Fruit fly (Drosophila melanogaster) whole organism, embryonic: ENCODE measurements around the gene halo.

ENCODE experiments used
- Aef1 ChIP-seq: fragments of 200-800 bp; sonication (Bioruptor generic); IDR thresholded peaks from 3 replicates; pipeline ENCODE4 v1.3.6; 2022; ENCODE audit warnings: missing biosample characterization, missing genetic modification characterization
- CG12155 ChIP-seq: fragments of 200-800 bp; sonication (Bioruptor generic); optimal IDR thresholded peaks from 3 replicates; lab custom pipeline; 2016; ENCODE audit warnings: missing biosample characterization, missing genetic modification characterization
- CG12219 ChIP-seq: fragments of 200-800 bp; sonication (Bioruptor generic); optimal IDR thresholded peaks from 3 replicates; lab custom pipeline; 2018; ENCODE audit warnings: missing biosample characterization, mild to moderate bottlenecking, missing genetic modification characterization
- CG1603 ChIP-seq: fragments of 200-800 bp; sonication (Bioruptor generic); optimal IDR thresholded peaks from 2 replicates; lab custom pipeline; 2019; ENCODE audit warnings: missing biosample characterization, mild to moderate bottlenecking, missing genetic modification characterization, moderate library complexity
- CG16815 ChIP-seq: fragments of 200-800 bp; sonication (Bioruptor generic); optimal IDR thresholded peaks from 3 replicates; lab custom pipeline; 2017; ENCODE audit warnings: missing biosample characterization, mild to moderate bottlenecking, missing genetic modification characterization
- CG17612 ChIP-seq: fragments of 200-800 bp; sonication (Bioruptor generic); IDR thresholded peaks from 2 replicates; pipeline ENCODE4 v1.3.6; 2022; ENCODE audit warnings: missing biosample characterization, missing genetic modification characterization
- CG1792 ChIP-seq: fragments of 200-800 bp; sonication (Bioruptor generic); optimal IDR thresholded peaks from 2 replicates; lab custom pipeline; 2016; ENCODE audit warnings: missing biosample characterization, missing genetic modification characterization
- CG43689 ChIP-seq: fragments of 200-800 bp; sonication (Bioruptor generic); IDR thresholded peaks from 2 replicates; pipeline ENCODE4 v1.3.6; 2022; ENCODE audit warnings: missing biosample characterization, missing genetic modification characterization
- CG4404 ChIP-seq: fragments of 200-800 bp; sonication (Bioruptor generic); IDR thresholded peaks from 2 replicates; pipeline ENCODE4 v1.3.6; 2022; ENCODE audit warnings: missing biosample characterization, missing genetic modification characterization
- CG5245 ChIP-seq: fragments of 200-800 bp; sonication (Bioruptor generic); optimal IDR thresholded peaks from 3 replicates; lab custom pipeline; 2016; ENCODE audit warnings: missing biosample characterization, missing genetic modification characterization
- CG6175 ChIP-seq: fragments of 200-800 bp; sonication (Bioruptor generic); IDR thresholded peaks from 3 replicates; pipeline ENCODE4 v1.3.6; 2022; ENCODE audit warnings: missing biosample characterization, missing genetic modification characterization
- CG6272 ChIP-seq: fragments of 200-800 bp; sonication (Bioruptor generic); IDR thresholded peaks from 2 replicates; pipeline ENCODE4 v1.3.6; 2022; ENCODE audit warnings: missing biosample characterization, missing genetic modification characterization
- CG6813 ChIP-seq: fragments of 200-800 bp; sonication (Bioruptor generic); optimal IDR thresholded peaks from 2 replicates; lab custom pipeline; 2017; ENCODE audit warnings: missing biosample characterization, missing genetic modification characterization, mild to moderate bottlenecking, moderate library complexity, missing genetic modification reagents
- CG7357 ChIP-seq: fragments of 200-800 bp; sonication (Bioruptor generic); IDR thresholded peaks from 3 replicates; pipeline ENCODE4 v1.3.6; 2022; ENCODE audit warnings: missing biosample characterization, missing genetic modification characterization
- CG7839 ChIP-seq: fragments of 200-800 bp; sonication (Bioruptor generic); optimal IDR thresholded peaks from 3 replicates; lab custom pipeline; 2018; ENCODE audit warnings: missing biosample characterization, mild to moderate bottlenecking, missing genetic modification characterization, moderate library complexity
- CG8924 ChIP-seq: fragments of 200-800 bp; optimal IDR thresholded peaks from 3 replicates; lab custom pipeline; 2019; ENCODE audit warnings: missing biosample characterization, mild to moderate bottlenecking, missing genetic modification characterization, moderate library complexity
- CG9727 ChIP-seq: fragments of 200-800 bp; sonication (Bioruptor generic); optimal IDR thresholded peaks from 3 replicates; lab custom pipeline; 2017; ENCODE audit warnings: missing biosample characterization, mild to moderate bottlenecking, missing genetic modification characterization
- CoRest ChIP-seq: fragments of 200-800 bp; sonication (Bioruptor generic); optimal IDR thresholded peaks from 3 replicates; lab custom pipeline; 2018; ENCODE audit warnings: missing biosample characterization, mild to moderate bottlenecking, missing genetic modification characterization, moderate library complexity
- CrebB ChIP-seq: fragments of 200-800 bp; sonication (Bioruptor generic); optimal IDR thresholded peaks from 3 replicates; lab custom pipeline; 2018; ENCODE audit warnings: missing biosample characterization, mild to moderate bottlenecking, missing genetic modification characterization
- D19B ChIP-seq: fragments of 200-800 bp; sonication (Bioruptor generic); optimal IDR thresholded peaks from 2 replicates; lab custom pipeline; 2017; ENCODE audit warnings: missing biosample characterization, mild to moderate bottlenecking, missing genetic modification characterization
- Dp ChIP-seq: fragments of 200-800 bp; sonication (Bioruptor generic); optimal IDR thresholded peaks from 2 replicates; lab custom pipeline; 2018; ENCODE audit warnings: missing biosample characterization, mild to moderate bottlenecking, missing genetic modification characterization, moderate library complexity
- E2f2 ChIP-seq: fragments of 200-800 bp; sonication (Bioruptor generic); IDR thresholded peaks from 2 replicates; pipeline ENCODE4 v1.3.6; 2022; ENCODE audit warnings: missing biosample characterization, missing genetic modification characterization
- Ets65A ChIP-seq: fragments of 200-800 bp; sonication (Bioruptor generic); peaks from one replicate; lab custom pipeline; 2016; ENCODE audit warnings: missing biosample characterization, missing genetic modification characterization
- Med ChIP-seq: fragments of 200-800 bp; sonication (Bioruptor generic); peaks from one replicate; lab custom pipeline; 2016; ENCODE audit warnings: missing biosample characterization, missing genetic modification characterization, mild to moderate bottlenecking, inconsistent platforms, moderate library complexity
- Optix ChIP-seq: fragments of 200-800 bp; sonication (Bioruptor generic); IDR thresholded peaks from 3 replicates; pipeline ENCODE4 v1.3.6; 2022; ENCODE audit warnings: missing biosample characterization, missing genetic modification characterization
- Ptx1 ChIP-seq: fragments of 200-800 bp; sonication (Bioruptor generic); IDR thresholded peaks from 2 replicates; pipeline ENCODE4 v1.3.6; 2022; ENCODE audit warnings: missing biosample characterization, missing genetic modification characterization
- Vsx1 ChIP-seq: fragments of 200-800 bp; sonication (Bioruptor generic); optimal IDR thresholded peaks from 2 replicates; lab custom pipeline; 2017; ENCODE audit warnings: missing biosample characterization, mild to moderate bottlenecking, missing genetic modification characterization, missing genetic modification reagents
- Xrp1 ChIP-seq: fragments of 200-800 bp; sonication (Bioruptor generic); IDR thresholded peaks from 2 replicates; pipeline ENCODE4 v1.3.6; 2022; ENCODE audit warnings: missing biosample characterization, missing genetic modification characterization
- cato ChIP-seq: fragments of 200-800 bp; sonication (Bioruptor generic); optimal IDR thresholded peaks from 2 replicates; lab custom pipeline; 2016; ENCODE audit warnings: missing biosample characterization, missing genetic modification characterization, borderline replicate concordance
- chinmo ChIP-seq: fragments of 200-800 bp; sonication (Bioruptor generic); IDR thresholded peaks from 4 replicates; pipeline ENCODE4 v1.3.6; 2022; ENCODE audit warnings: missing biosample characterization, missing genetic modification characterization; ENCODE audit not compliant: partially characterized antibody
- chn ChIP-seq: fragments of 200-800 bp; sonication (Bioruptor generic); optimal IDR thresholded peaks from 2 replicates; lab custom pipeline; 2016; ENCODE audit warnings: missing biosample characterization, missing genetic modification characterization
- crp ChIP-seq, 2 experiments: fragments of 200-800 bp; sonication (Bioruptor generic); optimal IDR thresholded peaks; 2 replicates in 1 of 2; 3 replicates in 1 of 2; lab custom pipeline; 2017; ENCODE audit warnings: missing biosample characterization in 2 of 2, missing genetic modification characterization in 2 of 2, mild to moderate bottlenecking in 1 of 2, moderate library complexity in 1 of 2
- emc ChIP-seq: fragments of 200-800 bp; sonication (Bioruptor generic); optimal IDR thresholded peaks from 2 replicates; lab custom pipeline; 2016; ENCODE audit warnings: missing biosample characterization, missing genetic modification characterization
- fd3F ChIP-seq: fragments of 200-800 bp; sonication (Bioruptor generic); optimal IDR thresholded peaks from 2 replicates; lab custom pipeline; 2018; ENCODE audit warnings: missing biosample characterization, mild to moderate bottlenecking, missing genetic modification characterization, moderate library complexity
- ind ChIP-seq: fragments of 200-800 bp; sonication (Bioruptor generic); optimal IDR thresholded peaks from 3 replicates; lab custom pipeline; 2016; ENCODE audit warnings: missing biosample characterization, missing genetic modification characterization
- insv ChIP-seq, 2 experiments: fragments of 200-800 bp; sonication (Bioruptor generic); optimal IDR thresholded peaks; 3 replicates each; lab custom pipeline; 2016 to 2018; ENCODE audit warnings: missing biosample characterization in 2 of 2, missing genetic modification characterization in 2 of 2
- luna ChIP-seq: fragments of 200-800 bp; sonication (Bioruptor generic); optimal IDR thresholded peaks from 2 replicates; lab custom pipeline; 2016; ENCODE audit warnings: missing biosample characterization, missing genetic modification characterization
- maf-S ChIP-seq: fragments of 200-800 bp; sonication (Bioruptor generic); optimal IDR thresholded peaks from 2 replicates; lab custom pipeline; 2016; ENCODE audit warnings: missing biosample characterization, missing genetic modification characterization
- nmo ChIP-seq: fragments of 200-800 bp; sonication (Bioruptor generic); optimal IDR thresholded peaks from 2 replicates; lab custom pipeline; 2018; ENCODE audit warnings: missing biosample characterization, mild to moderate bottlenecking, missing genetic modification characterization, moderate library complexity
- pan ChIP-seq, 4 experiments: fragments of >200 bp in 3 of 4; fragments of 200-800 bp in 1 of 4; sonication (Bioruptor generic) in 1 of 4; optimal IDR thresholded peaks in 3 of 4; IDR thresholded peaks in 1 of 4; 2 replicates each; pipeline versions ENCODE4 v1.3.6 to Lab custom; 2017 to 2022; ENCODE audit warnings: missing biosample characterization in 2 of 4, missing genetic modification characterization in 2 of 4, mixed read lengths in 1 of 4
- pzg ChIP-seq: fragments of 200-800 bp; sonication (Bioruptor generic); optimal IDR thresholded peaks from 3 replicates; lab custom pipeline; 2018; ENCODE audit warnings: missing biosample characterization, mild to moderate bottlenecking, missing genetic modification characterization, moderate library complexity
- row ChIP-seq: fragments of 200-800 bp; sonication (Bioruptor generic); IDR thresholded peaks from 3 replicates; pipeline ENCODE4 v1.3.6; 2022; ENCODE audit warnings: missing biosample characterization, missing genetic modification characterization
- salm ChIP-seq: fragments of 200-800 bp; sonication (Bioruptor generic); optimal IDR thresholded peaks from 2 replicates; lab custom pipeline; 2018; ENCODE audit warnings: missing biosample characterization, mild to moderate bottlenecking, missing genetic modification characterization
- schlank ChIP-seq: fragments of 200-800 bp; sonication (Bioruptor generic); optimal IDR thresholded peaks from 2 replicates; lab custom pipeline; 2018; ENCODE audit warnings: missing biosample characterization, mild to moderate bottlenecking, missing genetic modification characterization
- sens ChIP-seq: fragments of 200-800 bp; sonication (Bioruptor generic); peaks from one replicate; lab custom pipeline; 2016; ENCODE audit warnings: missing biosample characterization, missing genetic modification characterization
- stwl ChIP-seq: fragments of 200-800 bp; sonication (Bioruptor generic); optimal IDR thresholded peaks from 3 replicates; lab custom pipeline; 2018; ENCODE audit warnings: missing biosample characterization, mild to moderate bottlenecking, missing genetic modification characterization, moderate library complexity
- tio ChIP-seq: fragments of 200-800 bp; sonication (Bioruptor generic); optimal IDR thresholded peaks from 2 replicates; lab custom pipeline; 2017; ENCODE audit warnings: missing biosample characterization, missing genetic modification characterization, inconsistent platforms
- tll ChIP-seq, 2 experiments: fragments of 200-800 bp in 1 of 2; fragments of >200 bp in 1 of 2; sonication (Bioruptor generic) in 1 of 2; optimal IDR thresholded peaks; 2 replicates each; lab custom pipeline; 2017 to 2019; ENCODE audit warnings: missing biosample characterization in 2 of 2, missing genetic modification characterization in 2 of 2, mild to moderate bottlenecking in 1 of 2, moderate library complexity in 1 of 2
- z ChIP-seq: fragments of 200-800 bp; sonication (Bioruptor generic); IDR thresholded peaks from 3 replicates; pipeline ENCODE4 v1.3.6; 2022; ENCODE audit warnings: missing biosample characterization, missing genetic modification characterization
- zen ChIP-seq: fragments of 200-800 bp; sonication (Bioruptor generic); optimal IDR thresholded peaks from 3 replicates; lab custom pipeline; 2018; ENCODE audit warnings: missing biosample characterization, mild to moderate bottlenecking, missing genetic modification characterization, moderate library complexity

Gene halo

dm6 chr2L:1509748-1510147 lies 8.2 kb downstream of the halo start (continued):
- TF ChIP-seq Optix (GFP tag; lab: Robert Waterston, UW) = no peak
- TF ChIP-seq Ets65A = peak; percentile 88
- TF ChIP-seq CG5245 = no peak
- TF ChIP-seq CG16815 = no peak
- no peak for TF ChIP-seq cato
- TF ChIP-seq CrebB (tag; lab: Kevin White, UChicago) = no peak
- TF ChIP-seq CG6813 = no peak
- TF ChIP-seq Xrp1 (GFP tag; lab: Robert Waterston, UW) = peak; percentile 41; the same call in 1 of the 2 replicates
- TF ChIP-seq CG1603 (tag; lab: Kevin White, UChicago) = peak; percentile 15
- TF ChIP-seq zen (tag; lab: Kevin White, UChicago) = peak; percentile 24
- TF ChIP-seq fd3F (GFP tag; lab: Kevin White, UChicago) = no peak

dm6 chr2L:1504288-1504687 lies 13.7 kb downstream of the halo start:
- no peak for TF ChIP-seq Ptx1 (GFP tag; lab: Robert Waterston, UW)
- peak; percentile 62 for TF ChIP-seq Med (GFP tag; lab: Kevin White, UChicago)
- no peak for TF ChIP-seq pan (optimal IDR thresholded peaks at IDR 0.05; lab: Kevin White, UChicago)
- no peak for TF ChIP-seq pan (GFP tag; optimal IDR thresholded peaks at IDR 0.05 in 1 of 2, IDR thresholded peaks at IDR 0.05 in 1 of 2)
- TF ChIP-seq CG4404 (GFP tag; lab: Robert Waterston, UW) = no peak
- peak; percentile 87 for TF ChIP-seq Dp (GFP tag; lab: Kevin White, UChicago)
- TF ChIP-seq schlank (tag; lab: Kevin White, UChicago) = no peak
- TF ChIP-seq CoRest = no peak
- TF ChIP-seq CG1792 = no peak
- TF ChIP-seq crp (GFP tag; optimal IDR thresholded peaks at IDR 0.05; lab: Kevin White, UChicago) = peak in 1 of 2 experiments; percentile 51
- no peak for TF ChIP-seq D19B (GFP tag; lab: Kevin White, UChicago)
- TF ChIP-seq CG6272 (GFP tag; lab: Robert Waterston, UW) = no peak
- no peak for TF ChIP-seq nmo
- no peak for TF ChIP-seq CG43689 (GFP tag; lab: Robert Waterston, UW)
- no peak for TF ChIP-seq luna
- TF ChIP-seq CG8924 (tag; lab: Kevin White, UChicago) = no peak
- TF ChIP-seq CG12219 = no peak
- TF ChIP-seq chn (GFP tag; lab: Kevin White, UChicago) = no peak
- no peak for TF ChIP-seq fd3F (GFP tag; lab: Kevin White, UChicago)
- TF ChIP-seq emc (GFP tag; lab: Kevin White, UChicago) = no peak
- TF ChIP-seq z = no peak
- TF ChIP-seq CG16815 = no peak
- TF ChIP-seq E2f2 = peak; percentile 93
- no peak for TF ChIP-seq row (GFP tag; lab: Robert Waterston, UW)
- no peak for TF ChIP-seq salm
- TF ChIP-seq insv (GFP tag; optimal IDR thresholded peaks at IDR 0.05; lab: Kevin White, UChicago) = no peak
- TF ChIP-seq CG7839 = no peak
- no peak for TF ChIP-seq Vsx1 (GFP tag; lab: Kevin White, UChicago)
- TF ChIP-seq ind (GFP tag; lab: Kevin White, UChicago) = no peak
- no peak for TF ChIP-seq chinmo (GFP tag; lab: Robert Waterston, UW)
- no peak for TF ChIP-seq CG6175 (GFP tag; lab: Robert Waterston, UW)
- TF ChIP-seq maf-S (GFP tag; lab: Kevin White, UChicago) = no peak
- TF ChIP-seq CG17612 (GFP tag; lab: Robert Waterston, UW) = no peak
- TF ChIP-seq pzg (GFP tag; lab: Kevin White, UChicago) = peak; percentile 26
- no peak for TF ChIP-seq tll (GFP tag; optimal IDR thresholded peaks at IDR 0.05; lab: Kevin White, UChicago)
- TF ChIP-seq CG9727 (GFP tag; lab: Kevin White, UChicago) = no peak
- no peak for TF ChIP-seq CG12155 (GFP tag; lab: Kevin White, UChicago)
- TF ChIP-seq stwl (tag; lab: Kevin White, UChicago) = peak; percentile 54
- TF ChIP-seq CG7357 = no peak
- TF ChIP-seq Ets65A = no peak
- TF ChIP-seq Aef1 (GFP tag; lab: Robert Waterston, UW) = no peak
- no peak for TF ChIP-seq tio (GFP tag; lab: Kevin White, UChicago)
- peak; percentile 65 for TF ChIP-seq sens (GFP tag; lab: Kevin White, UChicago)
